Worm (Caenorhabditis elegans) whole organism, early embryonic: ENCODE measurements around the gene VC5.2.

Experiments used
- B0310.2 ChIP-seq: sonication (generic microtip); optimal IDR thresholded peaks from 2 replicates; lab custom pipeline; 2016; ENCODE audit warnings: mild to moderate bottlenecking, missing genetic modification characterization, missing compliant biosample characterization
- F13C5.2 ChIP-seq: sonication (generic microtip); optimal IDR thresholded peaks from 2 replicates; lab custom pipeline; 2017; ENCODE audit warnings: mild to moderate bottlenecking, missing genetic modification characterization, inconsistent platforms, missing compliant biosample characterization
- aly-1 ChIP-seq: sonication (generic microtip); optimal IDR thresholded peaks from 2 replicates; lab custom pipeline; 2016; ENCODE audit warnings: missing genetic modification characterization, missing compliant biosample characterization
- ama-1 ChIP-seq: fragments of 150-350 bp; optimal IDR thresholded peaks from 2 replicates; lab custom pipeline; 2014
- ceh-13 ChIP-seq: fragments of 200-800 bp; sonication (Bioruptor generic); optimal IDR thresholded peaks from 2 replicates; lab custom pipeline; 2018; ENCODE audit warnings: mild to moderate bottlenecking, missing genetic modification characterization, missing compliant biosample characterization
- ceh-36 ChIP-seq: sonication (generic microtip); optimal IDR thresholded peaks from 2 replicates; lab custom pipeline; 2016; ENCODE audit warnings: missing genetic modification characterization, inconsistent platforms, missing compliant biosample characterization
- ets-7 ChIP-seq: sonication (generic microtip); optimal IDR thresholded peaks from 2 replicates; lab custom pipeline; 2016; ENCODE audit warnings: missing genotype, missing genetic modification characterization, missing compliant biosample characterization
- flt-1 ChIP-seq: fragments of 200-800 bp; sonication (Bioruptor generic); IDR thresholded peaks from 2 replicates; pipeline ENCODE4 v1.3.6; 2022; ENCODE audit warnings: missing genetic modification characterization, missing compliant biosample characterization
- hmbx-1 ChIP-seq: sonication (generic microtip); optimal IDR thresholded peaks from 2 replicates; lab custom pipeline; 2016; ENCODE audit warnings: mild to moderate bottlenecking, missing genetic modification characterization, missing compliant biosample characterization
- hmg-4 ChIP-seq: fragments of 200-800 bp; sonication (Bioruptor generic); optimal IDR thresholded peaks from 2 replicates; lab custom pipeline; 2018; ENCODE audit warnings: mild to moderate bottlenecking, missing genetic modification characterization, missing compliant biosample characterization
- hnd-1 ChIP-seq: sonication (generic microtip); optimal IDR thresholded peaks from 2 replicates; lab custom pipeline; 2016; ENCODE audit warnings: missing genetic modification characterization, missing compliant biosample characterization
- pes-1 ChIP-seq: fragments of 200-800 bp; sonication (Bioruptor generic); IDR thresholded peaks from 2 replicates; pipeline ENCODE4 v1.3.6; 2022; ENCODE audit warnings: missing genetic modification reagents, missing genetic modification characterization, missing compliant biosample characterization
- scrt-1 ChIP-seq: fragments of 200-800 bp; sonication (Bioruptor generic); IDR thresholded peaks from 2 replicates; pipeline ENCODE4 v1.3.6; 2022; ENCODE audit warnings: missing genetic modification characterization, missing compliant biosample characterization
- sea-1 ChIP-seq: fragments of 200-800 bp; sonication (Bioruptor generic); conservative IDR thresholded peaks from 2 replicates; pipeline ENCODE4 v1.3.6; 2022; ENCODE audit warnings: missing genetic modification characterization, missing compliant biosample characterization
- tbx-11 ChIP-seq: fragments of 200-800 bp; sonication (Bioruptor generic); IDR thresholded peaks from 2 replicates; pipeline ENCODE4 v1.3.6; 2022; ENCODE audit warnings: missing genetic modification characterization, missing compliant biosample characterization
- tbx-37 ChIP-seq: fragments of 200-800 bp; sonication (Bioruptor generic); conservative IDR thresholded peaks from 2 replicates; pipeline ENCODE4 v1.3.6; 2022; ENCODE audit warnings: missing genetic modification reagents, missing genetic modification characterization, missing compliant biosample characterization
- tra-4 ChIP-seq: sonication (generic microtip); optimal IDR thresholded peaks from 2 replicates; lab custom pipeline; 2017; ENCODE audit warnings: missing genetic modification characterization, missing compliant biosample characterization

Gene VC5.2

ce11 chrV:7087340-7087739 lies 1.6 kb downstream of the VC5.2 start:
- TF ChIP-seq tbx-37 (GFP tag; lab: Robert Waterston, UW) = no peak
- TF ChIP-seq hmbx-1 (tag; lab: Kevin White, UChicago) = no peak
- no peak for TF ChIP-seq sea-1 (GFP tag; lab: Robert Waterston, UW)
- no peak for TF ChIP-seq flt-1 (GFP tag; lab: Robert Waterston, UW)
- TF ChIP-seq tra-4 = no peak
- no peak for TF ChIP-seq ceh-36
- TF ChIP-seq ceh-13 (GFP tag; lab: Kevin White, UChicago) = no peak
- TF ChIP-seq F13C5.2 (tag; lab: Kevin White, UChicago) = no peak
- no peak for TF ChIP-seq scrt-1 (GFP tag; lab: Robert Waterston, UW)
- TF ChIP-seq hmg-4 (GFP tag; lab: Kevin White, UChicago) = no peak
- no peak for TF ChIP-seq hnd-1 (tag; lab: Kevin White, UChicago)

ce11 chrV:7089217-7089616 lies 3.5 kb downstream of the VC5.2 start:
- TF ChIP-seq scrt-1 (GFP tag; lab: Robert Waterston, UW) (no peak), F13C5.2 (tag; lab: Kevin White, UChicago) (no peak), ama-1 (lab: Kevin White, UChicago) (no peak), hmg-4 (GFP tag; lab: Kevin White, UChicago) (no peak)

- TF ChIP-seq ceh-13 (GFP tag; lab: Kevin White, UChicago) (no peak), pes-1 (GFP tag; lab: Robert Waterston, UW) (no peak), hmg-4 (GFP tag; lab: Kevin White, UChicago) (no peak), B0310.2 (tag; lab: Kevin White, UChicago) (no peak), aly-1 (tag; lab: Kevin White, UChicago) (no peak), ceh-36 (no peak), F13C5.2 (tag; lab: Kevin White, UChicago) (no peak), ets-7 (tag; lab: Kevin White, UChicago) (no peak)
These were observed 5.5 kb downstream of the VC5.2 start, which contains the start of gene nhr-286 for ce11 chrV:7091287-7091686. nhr-286 (minus strand) TSS chrV:7091610.

ce11 chrV:7093720-7094401 lies 8.1 kb downstream of the VC5.2 start, which contains the start of gene nhr-135:
nhr-135 (minus strand) TSS chrV:7093770.
- TF ChIP-seq flt-1 (GFP tag; lab: Robert Waterston, UW) (no peak), hnd-1 (tag; lab: Kevin White, UChicago) (no peak), ceh-13 (GFP tag; lab: Kevin White, UChicago) (no peak), hmg-4 (GFP tag; lab: Kevin White, UChicago) (no peak), ets-7 (tag; lab: Kevin White, UChicago) (no peak), ceh-36 (no peak), pes-1 (GFP tag; lab: Robert Waterston, UW) (no peak), scrt-1 (GFP tag; lab: Robert Waterston, UW) (no peak), F13C5.2 (tag; lab: Kevin White, UChicago) (no peak), sea-1 (GFP tag; lab: Robert Waterston, UW) (no peak)

ce11 chrV:7095254-7095990 lies 9.7 kb downstream of the VC5.2 start:
- TF ChIP-seq hmg-4 (GFP tag; lab: Kevin White, UChicago) (no peak), aly-1 (tag; lab: Kevin White, UChicago) (no peak), hnd-1 (tag; lab: Kevin White, UChicago) (no peak), ceh-13 (GFP tag; lab: Kevin White, UChicago) (no peak), ets-7 (tag; lab: Kevin White, UChicago) (no peak), pes-1 (GFP tag; lab: Robert Waterston, UW) (no peak), ama-1 (lab: Kevin White, UChicago) (no peak), tbx-11 (no peak), hmbx-1 (tag; lab: Kevin White, UChicago) (no peak), flt-1 (GFP tag; lab: Robert Waterston, UW) (no peak), ceh-36 (no peak)

- TF ChIP-seq B0310.2 (tag; lab: Kevin White, UChicago) = no peak
- TF ChIP-seq scrt-1 (GFP tag; lab: Robert Waterston, UW) = no peak
- TF ChIP-seq aly-1 (tag; lab: Kevin White, UChicago) = no peak
- TF ChIP-seq hnd-1 (tag; lab: Kevin White, UChicago) = no peak
- TF ChIP-seq tbx-37 (GFP tag; lab: Robert Waterston, UW) = no peak
- TF ChIP-seq pes-1 (GFP tag; lab: Robert Waterston, UW) = no peak
- no peak for TF ChIP-seq F13C5.2 (tag; lab: Kevin White, UChicago)
- TF ChIP-seq ets-7 (tag; lab: Kevin White, UChicago) = no peak
- TF ChIP-seq flt-1 (GFP tag; lab: Robert Waterston, UW) = no peak
These were observed 10.5 kb downstream of the VC5.2 start for ce11 chrV:7096129-7096730.

ce11 chrV:7096811-7097210 lies 11.1 kb downstream of the VC5.2 start:
- no peak for TF ChIP-seq tbx-11
- no peak for TF ChIP-seq ceh-13 (GFP tag; lab: Kevin White, UChicago)
- TF ChIP-seq scrt-1 (GFP tag; lab: Robert Waterston, UW) = no peak
- TF ChIP-seq hnd-1 (tag; lab: Kevin White, UChicago) = no peak
- TF ChIP-seq ceh-36 = no peak
